Fruit fly (Drosophila melanogaster): ENCODE results near the gene shep.

The shep gene

DNA sequence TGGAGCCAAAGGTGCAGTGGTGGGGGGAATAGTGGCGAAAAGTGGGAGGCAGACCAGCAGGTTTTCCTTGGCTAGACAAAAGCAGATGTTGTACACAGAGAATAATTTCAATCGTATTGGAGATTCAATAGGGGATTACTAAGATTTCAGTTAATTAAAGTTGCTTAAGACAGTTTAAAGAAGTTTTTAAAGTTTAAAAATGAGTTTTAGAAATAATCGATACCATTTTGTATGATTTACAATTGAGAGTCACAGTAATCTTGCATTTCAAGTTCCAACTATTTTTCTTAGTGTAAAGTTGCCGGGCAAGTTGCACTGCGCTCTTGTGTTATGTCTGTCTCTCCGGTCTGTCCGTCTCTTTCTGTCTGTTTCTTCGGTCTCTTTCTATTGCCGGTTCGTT lies 28.9 kb downstream of the shep start (continued):
- TF ChIP-seq Oli (tag; optimal IDR thresholded peaks at IDR 0.05) (peak; percentile 65), CG1024 (GFP tag; IDR thresholded peaks at IDR 0.05) (0 out of 2 replicates have a peak, but pooled peaks have one; percentile 13), CG6272 (GFP tag; IDR thresholded peaks at IDR 0.05) (peak; percentile 55; the same call in 1 of the 2 replicates), CG14441 (GFP tag; IDR thresholded peaks at IDR 0.05) (peak; percentile 74), E2f1 (GFP tag; IDR thresholded peaks at IDR 0.05) (peak; percentile 59), sens-2 (GFP tag; IDR thresholded peaks at IDR 0.05) (0 out of 2 replicates have a peak, but pooled peaks have one; percentile 22), fd3F (GFP tag; optimal IDR thresholded peaks at IDR 0.05) (no peak), CG17359 (tag; optimal IDR thresholded peaks at IDR 0.05) (peak; percentile 55), Usf (GFP tag; optimal IDR thresholded peaks at IDR 0.05) (no peak), CG3281 (GFP tag; optimal IDR thresholded peaks at IDR 0.05) (peak; percentile 9), dm (GFP tag; optimal IDR thresholded peaks at IDR 0.05) (no peak), Doc2 (GFP tag; IDR thresholded peaks at IDR 0.05) (no peak), Asciz (GFP tag; optimal IDR thresholded peaks at IDR 0.05) (peak; percentile 12), grau (tag; optimal IDR thresholded peaks at IDR 0.05) (peak; percentile 53), CG6254 (GFP tag; optimal IDR thresholded peaks at IDR 0.05) (peak; percentile 66), HLHmδ (GFP tag; optimal IDR thresholded peaks at IDR 0.05) (no peak), CG5180 (GFP tag; optimal IDR thresholded peaks at IDR 0.05) (peak; percentile 55), dmrt99B (tag; optimal IDR thresholded peaks at IDR 0.05) (peak; percentile 76), CG7839 (tag; optimal IDR thresholded peaks at IDR 0.05) (peak; percentile 49), CG12659 (GFP tag; optimal IDR thresholded peaks at IDR 0.05) (peak; percentile 32), pb (GFP tag; optimal IDR thresholded peaks at IDR 0.05) (peak; percentile 41), onecut (GFP tag; IDR thresholded peaks at IDR 0.05) (peak; percentile 56; the same call in 1 of the 2 replicates), H15 (GFP tag; IDR thresholded peaks at IDR 0.05) (peak; percentile 32; the same call in 2 of the 3 replicates), YL-1 (GFP tag; optimal IDR thresholded peaks at IDR 0.05) (no peak), oc (tag; optimal IDR thresholded peaks at IDR 0.05) (peak; percentile 43), CG14710 (tag; optimal IDR thresholded peaks at IDR 0.05) (peak; percentile 50), Hr51 (GFP tag; optimal IDR thresholded peaks at IDR 0.05) (peak in 1 of 2 experiments; percentile 79), ranshi (GFP tag; IDR thresholded peaks at IDR 0.05) (peak; percentile 67), Sry-δ (GFP tag; optimal IDR thresholded peaks at IDR 0.05) (peak; percentile 8), row (GFP tag; IDR thresholded peaks at IDR 0.05) (peak; percentile 72), Rx (GFP tag; IDR thresholded peaks at IDR 0.05) (no peak), CG30403 (GFP tag; optimal IDR thresholded peaks at IDR 0.05) (peak; percentile 4), trh (GFP tag; optimal IDR thresholded peaks at IDR 0.05) (peak; percentile 32), jigr1 (GFP tag; IDR thresholded peaks at IDR 0.05) (no peak), kni (GFP tag; optimal IDR thresholded peaks at IDR 0.05) (peak; percentile 4), Gsc (GFP tag; IDR thresholded peaks at IDR 0.05) (0 out of 2 replicates have a peak, but pooled peaks have one; percentile 18), dmrt11E (tag; optimal IDR thresholded peaks at IDR 0.05) (no peak), hb (GFP tag; IDR thresholded peaks at IDR 0.05; ENCODE audit: partially characterized antibody) (no peak), CHES-1-like (GFP tag; optimal IDR thresholded peaks at IDR 0.05) (no peak), tin (GFP tag; optimal IDR thresholded peaks at IDR 0.05) (peak; percentile 34), Ssrp (tag; optimal IDR thresholded peaks at IDR 0.05) (peak; percentile 48), CG4424 (GFP tag; optimal IDR thresholded peaks at IDR 0.05) (peak; percentile 0), CG9727 (GFP tag; optimal IDR thresholded peaks at IDR 0.05) (peak; percentile 20), corto (GFP tag; optimal IDR thresholded peaks at IDR 0.05) (peak; percentile 5), CG4820 (GFP tag; optimal IDR thresholded peaks at IDR 0.05) (peak; percentile 26), fd96Cb (tag; optimal IDR thresholded peaks at IDR 0.05) (peak; percentile 71), emc (GFP tag; optimal IDR thresholded peaks at IDR 0.05) (no peak), CG10267 (tag; optimal IDR thresholded peaks at IDR 0.05) (peak; percentile 40), ssp (GFP tag; IDR thresholded peaks at IDR 0.05) (peak; percentile 34; the same call in 1 of the 2 replicates), ap (GFP tag; IDR thresholded peaks at IDR 0.05) (0 out of 2 replicates have a peak, but pooled peaks have one; percentile 20)

All from whole organism, embryonic.